Worm (Caenorhabditis elegans) whole organism, L1 larva: ENCODE measurements around the gene C26D10.4.

ENCODE experiments used
- C04F5.9 ChIP-seq: sonication (generic microtip); optimal IDR thresholded peaks from 2 replicates; lab custom pipeline; 2016; ENCODE audit warnings: missing genetic modification characterization, missing compliant biosample characterization
- C34B4.2 ChIP-seq: sonication (generic microtip); optimal IDR thresholded peaks from 2 replicates; lab custom pipeline; 2017; ENCODE audit warnings: mild to moderate bottlenecking, missing genetic modification characterization, missing compliant biosample characterization
- F16B12.6 ChIP-seq: fragments of 150-350 bp; optimal IDR thresholded peaks from 2 replicates; lab custom pipeline; 2014; ENCODE audit warnings: missing biosample characterization, missing genetic modification characterization
- Y116A8C.19 ChIP-seq: sonication (generic microtip); optimal IDR thresholded peaks from 2 replicates; lab custom pipeline; 2016; ENCODE audit warnings: missing compliant biosample characterization, missing genetic modification characterization, borderline replicate concordance
- aly-2 ChIP-seq: fragments of 150-350 bp; optimal IDR thresholded peaks from 2 replicates; lab custom pipeline; 2014; ENCODE audit warnings: missing biosample characterization, missing genetic modification characterization
- ama-1 ChIP-seq: fragments of 150-350 bp; optimal IDR thresholded peaks from 2 replicates; lab custom pipeline; 2014
- blmp-1 ChIP-seq: fragments of 150-350 bp; optimal IDR thresholded peaks from 2 replicates; lab custom pipeline; 2014; ENCODE audit warnings: missing biosample characterization, missing genetic modification characterization
- ceh-63 ChIP-seq: fragments of 200-800 bp; sonication (Bioruptor generic); optimal IDR thresholded peaks from 2 replicates; lab custom pipeline; 2018; ENCODE audit warnings: mild to moderate bottlenecking, missing genetic modification characterization, missing compliant biosample characterization
- ceh-88 ChIP-seq: fragments of 200-800 bp; sonication (Bioruptor generic); IDR thresholded peaks from 2 replicates; pipeline ENCODE4 v1.3.6; 2022; ENCODE audit warnings: missing genetic modification characterization, missing compliant biosample characterization
- ceh-90 ChIP-seq: sonication (generic microtip); optimal IDR thresholded peaks from 2 replicates; lab custom pipeline; 2016; ENCODE audit warnings: missing genetic modification characterization, missing compliant biosample characterization
- dpl-1 ChIP-seq, 3 experiments: fragments of 150-350 bp in 2 of 3; sonication (generic microtip) in 1 of 3; optimal IDR thresholded peaks; 2 replicates each; lab custom pipeline; 2014 to 2017; ENCODE audit warnings: missing biosample characterization in 3 of 3, missing genetic modification characterization in 3 of 3, missing genetic modification reagents in 3 of 3
- efl-3 ChIP-seq: fragments of 200-800 bp; sonication (Bioruptor generic); optimal IDR thresholded peaks from 2 replicates; lab custom pipeline; 2018; ENCODE audit warnings: mild to moderate bottlenecking, missing genetic modification characterization, missing compliant biosample characterization
- egl-13 ChIP-seq: sonication (generic microtip); optimal IDR thresholded peaks from 2 replicates; lab custom pipeline; 2016; ENCODE audit warnings: missing genotype, missing genetic modification reagents, missing genetic modification characterization, missing compliant biosample characterization
- elt-2 ChIP-seq: sonication (generic microtip); optimal IDR thresholded peaks from 2 replicates; lab custom pipeline; 2016; ENCODE audit warnings: missing genetic modification characterization, mild to moderate bottlenecking, inconsistent platforms, missing compliant biosample characterization, missing genetic modification reagents
- fkh-8 ChIP-seq: sonication (generic microtip); optimal IDR thresholded peaks from 2 replicates; lab custom pipeline; 2016; ENCODE audit warnings: mild to moderate bottlenecking, missing genetic modification characterization, missing compliant biosample characterization
- fos-1 ChIP-seq: fragments of 150-350 bp; optimal IDR thresholded peaks from 2 replicates; lab custom pipeline; 2014; ENCODE audit warnings: missing biosample characterization, missing genetic modification characterization
- grh-1 ChIP-seq: fragments of 200-800 bp; sonication (Bioruptor generic); IDR thresholded peaks from 2 replicates; pipeline ENCODE4 v1.3.6; 2022; ENCODE audit warnings: missing genetic modification reagents, missing genetic modification characterization, missing compliant biosample characterization
- hlh-17 ChIP-seq: fragments of 200-800 bp; sonication (Bioruptor generic); optimal IDR thresholded peaks from 2 replicates; lab custom pipeline; 2018; ENCODE audit warnings: missing genetic modification characterization, mild to moderate bottlenecking, missing compliant biosample characterization, moderate library complexity, borderline replicate concordance
- hlh-4 ChIP-seq: sonication (generic microtip); optimal IDR thresholded peaks from 2 replicates; lab custom pipeline; 2016; ENCODE audit warnings: mild to moderate bottlenecking, missing genetic modification characterization, missing compliant biosample characterization
- irx-1 ChIP-seq: sonication (generic microtip); optimal IDR thresholded peaks from 2 replicates; lab custom pipeline; 2016; ENCODE audit warnings: missing genetic modification characterization, missing compliant biosample characterization
- isw-1 ChIP-seq: fragments of 200-800 bp; sonication (Bioruptor generic); IDR thresholded peaks from 2 replicates; pipeline ENCODE4 v1.3.6; 2022; ENCODE audit warnings: missing genetic modification characterization, missing compliant biosample characterization
- jun-1 ChIP-seq: fragments of 150-350 bp; optimal IDR thresholded peaks from 2 replicates; lab custom pipeline; 2014; ENCODE audit warnings: missing biosample characterization, missing genetic modification reagents, missing genetic modification characterization
- lin-13 ChIP-seq: fragments of 150-350 bp; optimal IDR thresholded peaks from 2 replicates; lab custom pipeline; 2014; ENCODE audit warnings: missing biosample characterization, missing genetic modification reagents, missing genetic modification characterization
- lin-14 ChIP-seq: fragments of 200-800 bp; sonication (Bioruptor generic); optimal IDR thresholded peaks from 2 replicates; lab custom pipeline; 2018; ENCODE audit warnings: mild to moderate bottlenecking, missing genetic modification characterization, moderate library complexity, missing compliant biosample characterization
- lin-15B ChIP-seq: fragments of 150-350 bp; sonication (generic microtip); optimal IDR thresholded peaks from 3 replicates; lab custom pipeline; 2014; ENCODE audit warnings: missing biosample characterization, missing genetic modification characterization
- lsy-2 ChIP-seq, 2 experiments: fragments of 150-350 bp; optimal IDR thresholded peaks; 2 replicates each; lab custom pipeline; 2014; ENCODE audit warnings: missing biosample characterization in 2 of 2, missing genetic modification characterization in 2 of 2
- mab-9 ChIP-seq: fragments of 200-800 bp; sonication (Bioruptor generic); IDR thresholded peaks from 2 replicates; pipeline ENCODE4 v1.3.6; 2022; ENCODE audit warnings: missing genetic modification reagents, missing genetic modification characterization, missing compliant biosample characterization
- mdl-1 ChIP-seq, 2 experiments: fragments of 150-350 bp; optimal IDR thresholded peaks; 2 replicates each; lab custom pipeline; 2014 to 2017; ENCODE audit warnings: missing biosample characterization in 2 of 2, missing genetic modification characterization in 2 of 2, inconsistent platforms in 1 of 2
- mef-2 ChIP-seq: fragments of 150-350 bp; optimal IDR thresholded peaks from 2 replicates; lab custom pipeline; 2014; ENCODE audit warnings: missing biosample characterization, missing genetic modification characterization
- mep-1 ChIP-seq: fragments of 150-350 bp; optimal IDR thresholded peaks from 2 replicates; lab custom pipeline; 2014; ENCODE audit warnings: missing biosample characterization, missing genetic modification characterization
- nhr-11 ChIP-seq: fragments of 150-350 bp; optimal IDR thresholded peaks from 2 replicates; lab custom pipeline; 2014; ENCODE audit warnings: missing biosample characterization, missing genetic modification characterization
- nhr-47 ChIP-seq: sonication (generic microtip); optimal IDR thresholded peaks from 2 replicates; lab custom pipeline; 2016; ENCODE audit warnings: mild to moderate bottlenecking, missing genetic modification characterization, moderate library complexity, missing compliant biosample characterization
- nhr-76 ChIP-seq: sonication (generic microtip); optimal IDR thresholded peaks from 2 replicates; lab custom pipeline; 2017; ENCODE audit warnings: missing biosample characterization, missing genetic modification characterization
- nhr-77 ChIP-seq: fragments of 150-350 bp; optimal IDR thresholded peaks from 2 replicates; lab custom pipeline; 2014; ENCODE audit warnings: missing biosample characterization, missing genetic modification characterization
- nhr-84 ChIP-seq: sonication (generic microtip); optimal IDR thresholded peaks from 2 replicates; lab custom pipeline; 2017; ENCODE audit warnings: missing biosample characterization, missing genetic modification characterization
- nhr-85 ChIP-seq: sonication (generic microtip); peaks from one replicate; lab custom pipeline; 2016; ENCODE audit warnings: missing genetic modification characterization, inconsistent platforms, missing compliant biosample characterization
- pqm-1 ChIP-seq: sonication (generic microtip); optimal IDR thresholded peaks from 3 replicates; lab custom pipeline; 2017; ENCODE audit warnings: missing biosample characterization, missing genetic modification characterization
- rnt-1 ChIP-seq: sonication (generic microtip); optimal IDR thresholded peaks from 2 replicates; lab custom pipeline; 2016; ENCODE audit warnings: mild to moderate bottlenecking, missing genetic modification characterization, moderate library complexity, missing compliant biosample characterization
- snpc-4 ChIP-seq: fragments of 150-350 bp; optimal IDR thresholded peaks from 2 replicates; lab custom pipeline; 2014; ENCODE audit warnings: missing biosample characterization, missing genetic modification characterization
- snu-23 ChIP-seq: sonication (generic microtip); optimal IDR thresholded peaks from 2 replicates; lab custom pipeline; 2016; ENCODE audit warnings: missing genetic modification characterization, missing compliant biosample characterization
- sptf-1 ChIP-seq: fragments of 150-350 bp; optimal IDR thresholded peaks from 2 replicates; lab custom pipeline; 2014; ENCODE audit warnings: missing biosample characterization, missing genetic modification characterization
- tlp-1 ChIP-seq: fragments of 150-350 bp; optimal IDR thresholded peaks from 2 replicates; lab custom pipeline; 2014; ENCODE audit warnings: missing biosample characterization, missing genetic modification characterization
- unc-30 ChIP-seq: sonication (generic microtip); optimal IDR thresholded peaks from 2 replicates; lab custom pipeline; 2017; ENCODE audit warnings: missing biosample characterization, missing genetic modification characterization
- unc-62 ChIP-seq: fragments of 150-350 bp; optimal IDR thresholded peaks from 2 replicates; lab custom pipeline; 2014; ENCODE audit warnings: missing biosample characterization, missing genetic modification reagents, missing genetic modification characterization
- unc-98 ChIP-seq: fragments of 200-800 bp; sonication (Bioruptor generic); IDR thresholded peaks from 2 replicates; pipeline ENCODE4 v1.3.6; 2022; ENCODE audit warnings: missing genetic modification characterization, missing compliant biosample characterization
- ztf-4 ChIP-seq: fragments of 150-350 bp; optimal IDR thresholded peaks from 2 replicates; lab custom pipeline; 2014; ENCODE audit warnings: missing biosample characterization, missing genetic modification characterization

Gene C26D10.4

DNA sequence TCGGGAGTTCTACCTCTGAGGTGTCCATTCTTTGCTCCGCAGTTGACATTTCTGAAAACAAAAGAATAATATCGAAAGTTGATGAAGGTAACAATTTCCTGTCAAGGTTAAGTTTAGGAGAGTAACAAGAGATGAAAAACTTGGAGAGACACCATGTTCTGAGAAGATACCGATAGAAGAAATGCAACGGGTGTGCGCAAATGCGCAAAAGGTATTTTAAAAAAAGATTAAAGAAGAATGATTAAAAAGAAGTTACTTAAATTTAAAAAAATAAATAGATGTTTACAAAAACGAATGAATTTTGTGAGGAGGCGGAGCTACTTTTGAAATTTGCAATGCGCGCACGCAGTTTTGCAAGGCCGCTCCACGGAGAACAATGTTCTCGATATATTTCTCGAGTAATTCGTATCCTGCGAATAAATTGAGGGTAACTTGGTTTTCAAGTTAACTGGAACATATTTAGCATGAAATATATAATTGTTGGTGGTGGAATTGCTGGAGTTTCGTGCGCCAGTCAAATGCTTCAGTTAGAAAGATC lies 4.5 kb upstream of the C26D10.4 start, which contains the start of the genes ran-3 and C26D10.3 (continued):
- TF ChIP-seq ceh-63 (GFP tag; lab: Kevin White, UChicago) = no peak
- TF ChIP-seq mdl-1 (tag; optimal IDR thresholded peaks at IDR 0.05; lab: Kevin White, UChicago) = no peak
- peak; percentile 45 for TF ChIP-seq nhr-85 (tag; lab: Kevin White, UChicago)
- TF ChIP-seq hlh-4 (tag; lab: Kevin White, UChicago) = no peak
- peak; percentile 68 for TF ChIP-seq snu-23 (GFP tag; lab: Kevin White, UChicago)
- TF ChIP-seq isw-1 (GFP tag; lab: Robert Waterston, UW) = no peak
- no peak for TF ChIP-seq fkh-8 (tag; lab: Kevin White, UChicago)
- no peak for TF ChIP-seq Y116A8C.19 (tag; lab: Kevin White, UChicago)
- TF ChIP-seq ama-1 (lab: Kevin White, UChicago) = no peak
- no peak for TF ChIP-seq nhr-76 (tag; lab: Kevin White, UChicago)
- peak; percentile 52 for TF ChIP-seq blmp-1 (tag; lab: Kevin White, UChicago)

DNA sequence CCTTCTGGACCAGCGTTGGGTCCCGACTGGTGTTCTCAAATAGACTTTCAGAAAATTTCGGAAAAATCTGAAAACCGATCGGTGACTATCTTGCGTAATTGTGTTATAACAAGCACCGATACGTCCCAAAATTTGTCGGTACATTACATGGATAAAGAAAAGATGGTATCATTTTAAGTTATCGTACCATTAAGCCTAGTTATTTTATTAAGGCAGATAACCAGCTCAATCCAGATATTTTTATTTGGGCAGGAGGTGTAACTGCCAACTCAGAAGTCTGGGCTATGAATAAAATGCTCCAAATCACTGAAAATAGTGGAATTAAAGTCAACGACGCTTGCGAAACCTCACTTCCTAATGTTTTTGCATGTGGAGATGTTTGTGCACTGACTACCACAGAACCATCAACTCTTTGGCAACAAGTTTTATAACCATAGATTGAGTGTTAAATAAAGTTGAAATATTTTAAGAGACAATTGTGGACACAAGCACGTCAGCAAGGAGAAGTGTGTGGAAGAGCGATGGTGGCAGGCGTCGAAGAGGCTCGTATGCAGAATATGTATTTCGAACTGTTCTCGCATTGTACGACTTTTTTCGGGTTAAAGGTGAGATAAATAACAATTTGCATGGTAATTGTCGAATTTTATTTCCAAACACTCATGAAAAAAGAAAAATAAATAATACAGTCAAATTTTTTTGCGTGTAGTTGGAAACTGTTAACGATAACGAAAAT lies 3.2 kb upstream of the C26D10.4 start:
- TF ChIP-seq ztf-4 (no peak), lsy-2 (tag; optimal IDR thresholded peaks at IDR 0.05; lab: Kevin White, UChicago) (no peak), C04F5.9 (tag; lab: Kevin White, UChicago) (no peak), unc-98 (GFP tag; lab: Robert Waterston, UW) (no peak), nhr-47 (tag; lab: Kevin White, UChicago) (peak; percentile 5), mep-1 (tag; lab: Kevin White, UChicago) (no peak), snpc-4 (no peak), egl-13 (tag; lab: Kevin White, UChicago) (no peak), tlp-1 (no peak)

DNA sequence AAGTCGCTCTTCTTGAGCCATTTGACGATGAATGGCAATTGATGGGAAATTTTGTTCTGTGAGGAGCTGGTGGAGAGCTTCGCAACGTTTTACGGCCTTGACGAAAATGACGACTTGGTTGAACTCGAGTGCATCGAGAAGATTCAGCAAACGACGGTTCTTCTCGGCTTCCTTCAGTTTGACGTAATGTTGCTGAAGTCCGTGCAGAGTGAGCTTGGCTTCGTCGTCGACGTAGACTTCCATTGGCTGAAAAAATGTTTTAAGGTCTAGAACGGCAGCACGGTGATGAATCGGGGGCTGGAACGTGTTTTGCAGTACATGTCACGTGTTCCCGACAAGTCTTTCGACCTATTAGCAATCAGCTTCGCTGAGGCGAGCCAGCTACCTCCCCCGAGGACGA lies 2.1 kb upstream of the C26D10.4 start:
- TF ChIP-seq jun-1 (tag; lab: Kevin White, UChicago) (no peak), mdl-1 (tag; optimal IDR thresholded peaks at IDR 0.05; lab: Kevin White, UChicago) (no peak), lin-14 (no peak), ceh-90 (no peak), rnt-1 (no peak), C04F5.9 (tag; lab: Kevin White, UChicago) (no peak), pqm-1 (tag; lab: Kevin White, UChicago) (no peak), grh-1 (GFP tag; lab: Robert Waterston, UW) (no peak), efl-3 (no peak), mab-9 (GFP tag; lab: Robert Waterston, UW) (no peak)

DNA sequence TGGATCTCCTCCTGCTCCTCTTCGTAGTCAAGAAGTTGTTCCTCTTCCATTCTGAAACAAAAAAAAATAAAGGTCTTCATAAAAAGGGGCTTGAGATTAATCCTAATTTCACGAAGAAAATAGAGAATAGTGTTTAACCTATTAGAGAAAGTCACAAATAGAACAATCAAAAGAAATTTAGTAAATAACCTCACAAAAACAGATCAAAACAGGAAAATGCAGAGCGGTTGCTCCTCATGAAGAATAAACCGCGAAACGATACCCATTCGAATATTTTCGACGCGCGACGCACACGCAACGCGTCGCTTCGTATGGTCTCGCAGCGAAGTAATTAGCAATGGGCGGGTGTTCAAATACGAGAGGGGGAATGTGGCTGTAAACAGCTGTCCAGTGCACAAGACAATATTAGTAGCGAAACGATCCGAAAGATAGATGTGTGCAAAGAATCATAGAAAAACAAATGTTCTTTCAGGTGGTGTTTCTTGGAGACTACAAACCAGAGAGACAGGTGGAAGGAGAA lies 682 bp upstream of the C26D10.4 start, which contains the start of gene hel-1:
TSS of gene hel-1 (minus strand) at position 51 of the 520 bp plus-strand sequence.
- peak; percentile 82 for TF ChIP-seq nhr-85 (tag; lab: Kevin White, UChicago)
- no peak for TF ChIP-seq sptf-1
- peak; percentile 2 for TF ChIP-seq egl-13 (tag; lab: Kevin White, UChicago)
- TF ChIP-seq C04F5.9 (tag; lab: Kevin White, UChicago) = peak; percentile 64
- peak; percentile 57 for TF ChIP-seq nhr-11 (tag; lab: Kevin White, UChicago)
- no peak for TF ChIP-seq tlp-1
- no peak for TF ChIP-seq unc-62 (GFP tag; lab: Kevin White, UChicago)
- TF ChIP-seq Y116A8C.19 (tag; lab: Kevin White, UChicago) = no peak
- TF ChIP-seq fos-1 (tag; lab: Kevin White, UChicago) = peak; percentile 25
- peak; percentile 82 for TF ChIP-seq nhr-47 (tag; lab: Kevin White, UChicago)
- TF ChIP-seq aly-2 (tag; lab: Kevin White, UChicago) = peak; percentile 52
- TF ChIP-seq nhr-77 (tag; lab: Kevin White, UChicago) = peak; percentile 69
- TF ChIP-seq ceh-63 (GFP tag; lab: Kevin White, UChicago) = no peak
- TF ChIP-seq lin-13 (GFP tag; lab: Kevin White, UChicago) = peak; percentile 89
- no peak for TF ChIP-seq nhr-76 (tag; lab: Kevin White, UChicago)
- no peak for TF ChIP-seq C34B4.2 (tag; lab: Kevin White, UChicago)
- no peak for TF ChIP-seq nhr-84 (tag; lab: Kevin White, UChicago)
- TF ChIP-seq F16B12.6 (tag; lab: Kevin White, UChicago) = peak; percentile 63
- no peak for TF ChIP-seq ceh-90
- TF ChIP-seq irx-1 (tag; lab: Kevin White, UChicago) = peak; percentile 39
- TF ChIP-seq ceh-88 (GFP tag; lab: Robert Waterston, UW) = no peak
- peak; percentile 24 for TF ChIP-seq elt-2 (tag; lab: Kevin White, UChicago)
- no peak for TF ChIP-seq hlh-17
- no peak for TF ChIP-seq unc-30 (tag; lab: Kevin White, UChicago)
- peak; percentile 82 for TF ChIP-seq lin-15B
- TF ChIP-seq dpl-1 (GFP tag; optimal IDR thresholded peaks at IDR 0.05; lab: Kevin White, UChicago) = peak; percentile 93 to 95 (median 93)
- no peak for TF ChIP-seq mef-2 (tag; lab: Kevin White, UChicago)
